Fruit fly (Drosophila melanogaster) whole organism: ENCODE data around the gene CG46316.

ENCODE experiments used
- CG8478 ChIP-seq: fragments of >200 bp; optimal IDR thresholded peaks from 2 replicates; lab custom pipeline; 2018; ENCODE audit warnings: inconsistent platforms
- Dll ChIP-seq: fragments of >200 bp; optimal IDR thresholded peaks from 2 replicates; lab custom pipeline; 2017

- TF ChIP-seq CG8478 (lab: Kevin White, UChicago) (no peak), Dll (lab: Kevin White, UChicago) (no peak)
Measured at dm6 chr3R:24692863-24693262, 19.7 kb upstream of the CG46316 start.
